Fruit fly (Drosophila melanogaster) S2 (cell line): Measurements from ENCODE around the gene CG17110.

Experiments
- CG8478 ChIP-seq: fragments of >200 bp; optimal IDR thresholded peaks from 2 replicates; lab custom pipeline; 2018
- CTCF ChIP-seq, 2 experiments: fragments of >200 bp; optimal IDR thresholded peaks; 2 replicates each; lab custom pipeline; 2018

- TF ChIP-seq CTCF (optimal IDR thresholded peaks at IDR 0.05; lab: Kevin White, UChicago) (no peak), CG8478 (lab: Kevin White, UChicago) (no peak)
Observed at dm6 chr3R:23140280-23140679, 48.8 kb downstream of the CG17110 start.
